Fruit fly (Drosophila melanogaster) S2 (cell line): Measurements from ENCODE around the gene Atg12.

Experiments used
- CG8478 ChIP-seq: fragments of >200 bp; optimal IDR thresholded peaks from 2 replicates; lab custom pipeline; 2018
- CTCF ChIP-seq, 2 experiments: fragments of >200 bp; optimal IDR thresholded peaks; 2 replicates each; lab custom pipeline; 2018

The Atg12 gene

DNA sequence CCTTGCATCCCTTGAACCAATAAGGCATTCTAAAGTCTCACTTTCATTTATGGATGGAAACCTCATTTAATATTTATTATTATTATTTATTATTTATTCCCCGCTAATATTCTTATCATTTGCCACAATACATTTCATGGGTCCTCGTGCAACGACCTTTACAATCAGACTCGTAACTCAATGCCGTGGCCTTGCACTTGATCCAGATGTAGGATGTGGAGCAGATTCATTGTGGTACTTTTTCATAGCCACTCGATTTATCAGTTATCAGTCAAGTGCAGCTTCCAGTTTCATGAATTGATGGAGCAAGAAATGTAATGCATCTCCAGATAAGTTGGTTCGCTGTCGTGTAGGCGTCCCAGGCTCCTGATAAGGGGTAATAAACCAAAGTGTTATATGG, 48.6 kb downstream of the Atg12 start:
- TF ChIP-seq CTCF (optimal IDR thresholded peaks at IDR 0.05; lab: Kevin White, UChicago) (no peak), CG8478 (no peak)
